Worm (Caenorhabditis elegans) whole organism, early embryonic: ENCODE results near the gene Y82E9BR.6.

Experiments used
- F13C5.2 ChIP-seq: sonication (generic microtip); optimal IDR thresholded peaks from 2 replicates; lab custom pipeline; 2017; ENCODE audit warnings: mild to moderate bottlenecking, missing genetic modification characterization, inconsistent platforms, missing compliant biosample characterization
- aly-1 ChIP-seq: sonication (generic microtip); optimal IDR thresholded peaks from 2 replicates; lab custom pipeline; 2016; ENCODE audit warnings: missing genetic modification characterization, missing compliant biosample characterization
- ama-1 ChIP-seq: fragments of 150-350 bp; optimal IDR thresholded peaks from 2 replicates; lab custom pipeline; 2014
- ceh-36 ChIP-seq: sonication (generic microtip); optimal IDR thresholded peaks from 2 replicates; lab custom pipeline; 2016; ENCODE audit warnings: missing genetic modification characterization, inconsistent platforms, missing compliant biosample characterization
- ets-7 ChIP-seq: sonication (generic microtip); optimal IDR thresholded peaks from 2 replicates; lab custom pipeline; 2016; ENCODE audit warnings: missing genotype, missing genetic modification characterization, missing compliant biosample characterization
- flt-1 ChIP-seq: fragments of 200-800 bp; sonication (Bioruptor generic); IDR thresholded peaks from 2 replicates; pipeline ENCODE4 v1.3.6; 2022; ENCODE audit warnings: missing genetic modification characterization, missing compliant biosample characterization
- hmbx-1 ChIP-seq: sonication (generic microtip); optimal IDR thresholded peaks from 2 replicates; lab custom pipeline; 2016; ENCODE audit warnings: mild to moderate bottlenecking, missing genetic modification characterization, missing compliant biosample characterization
- hmg-4 ChIP-seq: fragments of 200-800 bp; sonication (Bioruptor generic); optimal IDR thresholded peaks from 2 replicates; lab custom pipeline; 2018; ENCODE audit warnings: mild to moderate bottlenecking, missing genetic modification characterization, missing compliant biosample characterization
- hnd-1 ChIP-seq: sonication (generic microtip); optimal IDR thresholded peaks from 2 replicates; lab custom pipeline; 2016; ENCODE audit warnings: missing genetic modification characterization, missing compliant biosample characterization
- pes-1 ChIP-seq: fragments of 200-800 bp; sonication (Bioruptor generic); IDR thresholded peaks from 2 replicates; pipeline ENCODE4 v1.3.6; 2022; ENCODE audit warnings: missing genetic modification reagents, missing genetic modification characterization, missing compliant biosample characterization
- scrt-1 ChIP-seq: fragments of 200-800 bp; sonication (Bioruptor generic); IDR thresholded peaks from 2 replicates; pipeline ENCODE4 v1.3.6; 2022; ENCODE audit warnings: missing genetic modification characterization, missing compliant biosample characterization
- tbx-37 ChIP-seq: fragments of 200-800 bp; sonication (Bioruptor generic); conservative IDR thresholded peaks from 2 replicates; pipeline ENCODE4 v1.3.6; 2022; ENCODE audit warnings: missing genetic modification reagents, missing genetic modification characterization, missing compliant biosample characterization

DNA sequence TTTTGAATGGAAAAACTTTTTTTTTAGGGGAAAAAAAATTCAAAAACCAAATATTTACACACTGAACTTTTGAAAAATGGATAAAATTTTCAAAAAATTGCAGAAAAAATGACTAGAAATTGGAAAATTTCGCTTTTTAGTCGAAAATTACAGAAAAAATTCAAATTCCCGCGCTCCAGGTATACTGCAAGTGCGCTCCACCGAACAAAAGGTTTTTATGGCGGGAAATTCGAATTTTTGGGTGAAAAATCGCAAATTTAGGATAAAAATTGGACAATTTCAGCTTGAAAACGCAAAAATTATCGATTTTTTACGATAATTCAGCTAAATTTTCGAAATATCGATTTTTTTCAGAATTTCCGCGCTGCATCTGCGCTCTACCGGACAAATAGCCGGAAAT, 48.3 kb downstream of the Y82E9BR.6 start:
- no peak for TF ChIP-seq scrt-1
- no peak for TF ChIP-seq tbx-37 (GFP tag; lab: Robert Waterston, UW)
- no peak for TF ChIP-seq ama-1 (lab: Kevin White, UChicago)
- no peak for TF ChIP-seq hnd-1 (tag; lab: Kevin White, UChicago)
- no peak for TF ChIP-seq aly-1 (tag; lab: Kevin White, UChicago)
- TF ChIP-seq hmbx-1 (tag; lab: Kevin White, UChicago) = no peak
- no peak for TF ChIP-seq pes-1
- TF ChIP-seq ceh-36 (tag; lab: Kevin White, UChicago) = no peak
- TF ChIP-seq F13C5.2 (tag; lab: Kevin White, UChicago) = no peak
- no peak for TF ChIP-seq hmg-4 (GFP tag; lab: Kevin White, UChicago)
- no peak for TF ChIP-seq flt-1 (GFP tag; lab: Robert Waterston, UW)
- TF ChIP-seq ets-7 (tag; lab: Kevin White, UChicago) = no peak
